Fruit fly (Drosophila melanogaster) whole organism, embryonic: ENCODE measurements around the gene CG12661.

ENCODE experiments used
- Atf-2 ChIP-seq: fragments of 200-800 bp; sonication (Bioruptor generic); optimal IDR thresholded peaks from 2 replicates; lab custom pipeline; 2016; ENCODE audit warnings: missing biosample characterization, missing genetic modification characterization
- Awh ChIP-seq: fragments of 200-800 bp; sonication (Bioruptor generic); IDR thresholded peaks from 2 replicates; pipeline ENCODE4, ENCODE4 v1.3.6; 2022; ENCODE audit warnings: missing biosample characterization, missing genetic modification characterization
- Bgb ChIP-seq: fragments of 200-800 bp; sonication (Bioruptor generic); IDR thresholded peaks from 2 replicates; pipeline ENCODE4 v1.3.6; 2022; ENCODE audit warnings: missing biosample characterization, missing genetic modification characterization; ENCODE audit not compliant: partially characterized antibody
- CG10209 ChIP-seq: fragments of 200-800 bp; sonication (Bioruptor generic); optimal IDR thresholded peaks from 3 replicates; lab custom pipeline; 2017; ENCODE audit warnings: missing biosample characterization, mild to moderate bottlenecking, missing genetic modification characterization, missing genetic modification reagents
- CG13775 ChIP-seq: fragments of 200-800 bp; sonication (Bioruptor generic); optimal IDR thresholded peaks from 3 replicates; lab custom pipeline; 2017; ENCODE audit warnings: missing biosample characterization, mild to moderate bottlenecking, missing genetic modification characterization
- CG14860 ChIP-seq: fragments of 200-800 bp; sonication (Bioruptor generic); IDR thresholded peaks from 3 replicates; pipeline ENCODE4 v1.3.6; 2022; ENCODE audit warnings: missing biosample characterization, missing genetic modification characterization; ENCODE audit not compliant: partially characterized antibody
- CG15479 ChIP-seq: fragments of 200-800 bp; sonication (Bioruptor generic); optimal IDR thresholded peaks from 3 replicates; lab custom pipeline; 2019; ENCODE audit warnings: missing biosample characterization, mild to moderate bottlenecking, missing genetic modification characterization, moderate library complexity
- CG17186 ChIP-seq: fragments of 200-800 bp; sonication (Bioruptor generic); optimal IDR thresholded peaks from 3 replicates; lab custom pipeline; 2017; ENCODE audit warnings: missing biosample characterization, missing genetic modification reagents, missing genetic modification characterization
- CG34422 ChIP-seq: fragments of 200-800 bp; sonication (Bioruptor generic); IDR thresholded peaks from 3 replicates; pipeline ENCODE4 v1.3.6; 2022; ENCODE audit warnings: missing biosample characterization, missing genetic modification characterization
- CG3995 ChIP-seq: fragments of 200-800 bp; sonication (Bioruptor generic); optimal IDR thresholded peaks from 3 replicates; lab custom pipeline; 2016; ENCODE audit warnings: missing biosample characterization, missing genetic modification characterization
- CG6654 ChIP-seq: fragments of 200-800 bp; sonication (Bioruptor generic); optimal IDR thresholded peaks from 2 replicates; lab custom pipeline; 2017; ENCODE audit warnings: missing biosample characterization, mild to moderate bottlenecking, missing genetic modification characterization
- CG6813 ChIP-seq: fragments of 200-800 bp; sonication (Bioruptor generic); optimal IDR thresholded peaks from 2 replicates; lab custom pipeline; 2017; ENCODE audit warnings: missing biosample characterization, missing genetic modification characterization, mild to moderate bottlenecking, moderate library complexity, missing genetic modification reagents
- CG7372 ChIP-seq: fragments of 200-800 bp; sonication (Bioruptor generic); IDR thresholded peaks from 2 replicates; pipeline ENCODE4 v1.3.6; 2022; ENCODE audit warnings: missing biosample characterization, missing genetic modification characterization
- CG7556 ChIP-seq: fragments of 200-800 bp; sonication (Bioruptor generic); optimal IDR thresholded peaks from 2 replicates; lab custom pipeline; 2017; ENCODE audit warnings: missing biosample characterization, mild to moderate bottlenecking, missing genetic modification characterization
- CG8478 ChIP-seq: fragments of >200 bp; optimal IDR thresholded peaks from 2 replicates; lab custom pipeline; 2018
- CG8924 ChIP-seq: fragments of 200-800 bp; optimal IDR thresholded peaks from 3 replicates; lab custom pipeline; 2019; ENCODE audit warnings: missing biosample characterization, mild to moderate bottlenecking, missing genetic modification characterization, moderate library complexity
- CG9215 ChIP-seq: fragments of 200-800 bp; sonication (Bioruptor generic); IDR thresholded peaks from 2 replicates; pipeline ENCODE4 v1.3.6; 2022; ENCODE audit warnings: missing biosample characterization, missing genetic modification characterization
- Dip3 ChIP-seq: fragments of 200-800 bp; sonication (Bioruptor generic); optimal IDR thresholded peaks from 3 replicates; lab custom pipeline; 2016; ENCODE audit warnings: missing biosample characterization, missing genetic modification characterization
- Dll ChIP-seq: fragments of 200-800 bp; sonication (Bioruptor generic); IDR thresholded peaks from 4 replicates; pipeline ENCODE4 v1.3.6; 2022; ENCODE audit warnings: missing biosample characterization, missing genetic modification characterization; ENCODE audit not compliant: partially characterized antibody
- Doc2 ChIP-seq: fragments of 200-800 bp; sonication (Bioruptor generic); IDR thresholded peaks from 2 replicates; pipeline ENCODE4 v1.3.6; 2022; ENCODE audit warnings: missing biosample characterization, missing genetic modification characterization
- Fer3 ChIP-seq: fragments of 200-800 bp; sonication (Bioruptor generic); optimal IDR thresholded peaks from 2 replicates; lab custom pipeline; 2018; ENCODE audit warnings: missing biosample characterization, mild to moderate bottlenecking, missing genetic modification characterization, moderate library complexity
- Meics ChIP-seq: fragments of 200-800 bp; sonication (Bioruptor generic); optimal IDR thresholded peaks from 2 replicates; lab custom pipeline; 2017; ENCODE audit warnings: missing biosample characterization, mild to moderate bottlenecking, missing genetic modification characterization
- Opbp ChIP-seq: fragments of 200-800 bp; sonication (Bioruptor generic); IDR thresholded peaks from 3 replicates; pipeline ENCODE4 v1.3.6; 2022; ENCODE audit warnings: missing biosample characterization, missing genetic modification characterization; ENCODE audit not compliant: partially characterized antibody
- Stat92E ChIP-seq, 3 experiments: fragments of >200 bp in 2 of 3; fragments of 200-800 bp in 1 of 3; sonication (Bioruptor generic) in 1 of 3; optimal IDR thresholded peaks; 2 replicates each; lab custom pipeline; 2017 to 2019; ENCODE audit warnings: missing biosample characterization in 3 of 3, missing genetic modification characterization in 3 of 3, mild to moderate bottlenecking in 1 of 3, moderate library complexity in 1 of 3
- Taf1 ChIP-seq: fragments of 200-800 bp; sonication (Bioruptor generic); IDR thresholded peaks from 2 replicates; pipeline ENCODE4 v1.3.6; 2022; ENCODE audit warnings: missing biosample characterization, missing genetic modification characterization
- Xbp1 ChIP-seq: fragments of 200-800 bp; sonication (Bioruptor generic); optimal IDR thresholded peaks from 3 replicates; lab custom pipeline; 2016; ENCODE audit warnings: missing biosample characterization, mild to moderate bottlenecking, missing genetic modification characterization
- ato ChIP-seq: fragments of 200-800 bp; sonication (Bioruptor generic); IDR thresholded peaks from 2 replicates; pipeline ENCODE4 v1.3.6; 2022; ENCODE audit warnings: missing biosample characterization, missing genetic modification characterization; ENCODE audit not compliant: partially characterized antibody
- bab2 ChIP-seq: fragments of 200-800 bp; sonication (Bioruptor generic); optimal IDR thresholded peaks from 2 replicates; lab custom pipeline; 2016; ENCODE audit warnings: missing biosample characterization, missing genetic modification characterization
- chn ChIP-seq: fragments of 200-800 bp; sonication (Bioruptor generic); optimal IDR thresholded peaks from 2 replicates; lab custom pipeline; 2016; ENCODE audit warnings: missing biosample characterization, missing genetic modification characterization
- crol ChIP-seq: fragments of 200-800 bp; sonication (Bioruptor generic); IDR thresholded peaks from 2 replicates; pipeline ENCODE4 v1.3.6; 2022; ENCODE audit warnings: missing biosample characterization, missing genetic modification characterization
- crp ChIP-seq, 2 experiments: fragments of 200-800 bp; sonication (Bioruptor generic); optimal IDR thresholded peaks; 2 replicates in 1 of 2; 3 replicates in 1 of 2; lab custom pipeline; 2017; ENCODE audit warnings: missing biosample characterization in 2 of 2, missing genetic modification characterization in 2 of 2, mild to moderate bottlenecking in 1 of 2, moderate library complexity in 1 of 2
- cwo ChIP-seq: fragments of 200-800 bp; sonication (Bioruptor generic); optimal IDR thresholded peaks from 3 replicates; lab custom pipeline; 2017; ENCODE audit warnings: missing biosample characterization, missing genetic modification characterization, mild to moderate bottlenecking, moderate library complexity, missing genetic modification reagents
- eve ChIP-seq, 2 experiments: fragments of >200 bp; optimal IDR thresholded peaks; 2 replicates each; lab custom pipeline; 2017; ENCODE audit warnings: missing biosample characterization in 2 of 2, missing genetic modification characterization in 2 of 2
- gce ChIP-seq: fragments of 200-800 bp; sonication (Bioruptor generic); IDR thresholded peaks from 3 replicates; pipeline ENCODE4 v1.3.6; 2022; ENCODE audit warnings: missing biosample characterization, missing genetic modification characterization
- gfzf ChIP-seq: fragments of 200-800 bp; sonication (Bioruptor generic); optimal IDR thresholded peaks from 2 replicates; lab custom pipeline; 2016; ENCODE audit warnings: missing biosample characterization, mild to moderate bottlenecking, missing genetic modification characterization, moderate library complexity
- grn ChIP-seq: fragments of 200-800 bp; sonication (Bioruptor generic); optimal IDR thresholded peaks from 3 replicates; lab custom pipeline; 2017; ENCODE audit warnings: missing biosample characterization, missing genetic modification characterization
- her ChIP-seq: fragments of 200-800 bp; sonication (Bioruptor generic); optimal IDR thresholded peaks from 2 replicates; lab custom pipeline; 2016; ENCODE audit warnings: missing biosample characterization, missing genetic modification characterization
- lbe ChIP-seq: fragments of 200-800 bp; sonication (Bioruptor generic); optimal IDR thresholded peaks from 2 replicates; lab custom pipeline; 2016; ENCODE audit warnings: missing biosample characterization, mild to moderate bottlenecking, missing genetic modification characterization
- mirr ChIP-seq: fragments of 200-800 bp; sonication (Bioruptor generic); optimal IDR thresholded peaks from 3 replicates; lab custom pipeline; 2018; ENCODE audit warnings: missing biosample characterization, mild to moderate bottlenecking, missing genetic modification characterization
- mld ChIP-seq: fragments of 200-800 bp; sonication (Bioruptor generic); IDR thresholded peaks from 3 replicates; pipeline ENCODE4 v1.3.6; 2022; ENCODE audit warnings: missing biosample characterization, missing genetic modification characterization; ENCODE audit not compliant: partially characterized antibody
- oc ChIP-seq: fragments of 200-800 bp; sonication (Bioruptor generic); optimal IDR thresholded peaks from 2 replicates; lab custom pipeline; 2018; ENCODE audit warnings: missing biosample characterization, mild to moderate bottlenecking, missing genetic modification characterization, moderate library complexity
- pb ChIP-seq: fragments of 200-800 bp; sonication (Bioruptor generic); optimal IDR thresholded peaks from 3 replicates; lab custom pipeline; 2016; ENCODE audit warnings: missing biosample characterization, missing genetic modification characterization
- pzg ChIP-seq: fragments of 200-800 bp; sonication (Bioruptor generic); optimal IDR thresholded peaks from 3 replicates; lab custom pipeline; 2018; ENCODE audit warnings: missing biosample characterization, mild to moderate bottlenecking, missing genetic modification characterization, moderate library complexity
- sens ChIP-seq: fragments of 200-800 bp; sonication (Bioruptor generic); peaks from one replicate; lab custom pipeline; 2016; ENCODE audit warnings: missing biosample characterization, missing genetic modification characterization
- sim ChIP-seq: fragments of 200-800 bp; sonication (Bioruptor generic); IDR thresholded peaks from 2 replicates; pipeline ENCODE4 v1.3.6; 2022; ENCODE audit warnings: missing biosample characterization, missing genetic modification characterization
- sisA ChIP-seq: fragments of 200-800 bp; sonication (Bioruptor generic); IDR thresholded peaks from 2 replicates; pipeline ENCODE4 v1.3.6; 2022; ENCODE audit warnings: missing biosample characterization, missing genetic modification characterization
- sob ChIP-seq: fragments of 200-800 bp; sonication (Bioruptor generic); IDR thresholded peaks from 2 replicates; pipeline ENCODE4 v1.3.6; 2022; ENCODE audit warnings: missing biosample characterization, missing genetic modification characterization
- sqz ChIP-seq: fragments of 200-800 bp; sonication (Bioruptor generic); optimal IDR thresholded peaks from 3 replicates; lab custom pipeline; 2018; ENCODE audit warnings: missing biosample characterization, mild to moderate bottlenecking, missing genetic modification characterization
- ssp ChIP-seq: fragments of 200-800 bp; sonication (Bioruptor generic); IDR thresholded peaks from 2 replicates; pipeline ENCODE4 v1.3.6; 2022; ENCODE audit warnings: missing biosample characterization, missing genetic modification characterization
- tap ChIP-seq: fragments of 200-800 bp; optimal IDR thresholded peaks from 3 replicates; lab custom pipeline; 2019; ENCODE audit warnings: missing biosample characterization, mild to moderate bottlenecking, missing genetic modification characterization, moderate library complexity
- vnd ChIP-seq: fragments of 200-800 bp; sonication (Bioruptor generic); IDR thresholded peaks from 3 replicates; pipeline ENCODE4 v1.3.6; 2022; ENCODE audit warnings: missing biosample characterization, missing genetic modification characterization; ENCODE audit not compliant: partially characterized antibody

The CG12661 gene

DNA sequence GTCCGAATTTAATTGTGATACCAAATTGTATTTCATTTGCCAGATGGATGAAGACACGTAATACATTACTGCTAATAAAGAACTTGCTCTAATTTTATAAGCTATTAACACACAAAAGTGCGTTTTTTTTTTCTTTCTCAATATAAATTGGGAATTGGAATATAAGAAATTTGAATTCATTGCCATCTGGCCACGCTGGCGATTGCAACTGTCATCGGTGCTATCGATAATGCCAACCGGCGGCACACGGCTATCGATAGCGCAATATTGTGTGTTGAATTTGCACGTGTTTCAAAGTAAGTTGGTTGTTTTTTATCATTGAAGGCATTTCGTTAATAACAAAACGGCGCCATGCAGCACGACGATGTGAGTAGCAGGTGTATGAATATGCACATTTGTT, 22.0 kb downstream of the CG12661 start, which contains the start of gene Rbm13 (continued):
- TF ChIP-seq CG14860 (GFP tag; lab: Robert Waterston, UW): peak; percentile 16; the same call in 1 of the 3 replicates
- peak; percentile 24 for TF ChIP-seq sens (GFP tag; lab: Kevin White, UChicago)
- no peak for TF ChIP-seq CG13775
- no peak for TF ChIP-seq CG6654
- no peak for TF ChIP-seq CG8478 (lab: Kevin White, UChicago)
- TF ChIP-seq mld (GFP tag; lab: Robert Waterston, UW): no peak
- TF ChIP-seq CG7372 (GFP tag; lab: Robert Waterston, UW): no peak
- TF ChIP-seq Xbp1 (GFP tag; lab: Kevin White, UChicago): no peak
- peak; percentile 23 for TF ChIP-seq cwo (GFP tag; lab: Kevin White, UChicago)
- TF ChIP-seq Opbp (GFP tag; lab: Robert Waterston, UW): peak; percentile 46; the same call in 1 of the 3 replicates
- TF ChIP-seq Awh: no peak
- TF ChIP-seq grn (GFP tag; lab: Kevin White, UChicago): no peak
- TF ChIP-seq crol (GFP tag; lab: Robert Waterston, UW): no peak
- TF ChIP-seq Bgb (GFP tag; lab: Robert Waterston, UW): peak; percentile 79
- TF ChIP-seq sim: no peak
- no peak for TF ChIP-seq lbe (GFP tag; lab: Kevin White, UChicago)
- TF ChIP-seq Fer3 (tag; lab: Kevin White, UChicago): no peak
- no peak for TF ChIP-seq Dip3 (GFP tag; lab: Kevin White, UChicago)
- peak; percentile 78 for TF ChIP-seq ato (GFP tag; lab: Robert Waterston, UW)
- peak; percentile 34 for TF ChIP-seq gfzf (GFP tag; lab: Kevin White, UChicago)
- TF ChIP-seq Atf-2 (GFP tag; lab: Kevin White, UChicago): no peak
- TF ChIP-seq crp (GFP tag; optimal IDR thresholded peaks at IDR 0.05; lab: Kevin White, UChicago): peak in 1 of 2 experiments; percentile 69
- TF ChIP-seq CG10209 (GFP tag; lab: Kevin White, UChicago): no peak
- TF ChIP-seq sob (GFP tag; lab: Robert Waterston, UW): no peak
- TF ChIP-seq CG15479 (GFP tag; lab: Kevin White, UChicago): peak; percentile 48
- no peak for TF ChIP-seq tap
- peak; percentile 70; the same call in 3 of the 4 replicates for TF ChIP-seq Dll (GFP tag; lab: Robert Waterston, UW)
- TF ChIP-seq CG34422 (GFP tag; lab: Robert Waterston, UW): peak; percentile 48; the same call in 1 of the 3 replicates
- TF ChIP-seq pb (GFP tag; lab: Kevin White, UChicago): no peak
- TF ChIP-seq pzg (GFP tag; lab: Kevin White, UChicago): peak; percentile 56
- TF ChIP-seq CG3995 (GFP tag; lab: Kevin White, UChicago): peak; percentile 77
- TF ChIP-seq oc (tag; lab: Kevin White, UChicago): no peak
- TF ChIP-seq sqz (GFP tag; lab: Kevin White, UChicago): no peak
- TF ChIP-seq CG6813 (GFP tag; lab: Kevin White, UChicago): no peak
- no peak for TF ChIP-seq CG17186 (GFP tag; lab: Kevin White, UChicago)

DNA sequence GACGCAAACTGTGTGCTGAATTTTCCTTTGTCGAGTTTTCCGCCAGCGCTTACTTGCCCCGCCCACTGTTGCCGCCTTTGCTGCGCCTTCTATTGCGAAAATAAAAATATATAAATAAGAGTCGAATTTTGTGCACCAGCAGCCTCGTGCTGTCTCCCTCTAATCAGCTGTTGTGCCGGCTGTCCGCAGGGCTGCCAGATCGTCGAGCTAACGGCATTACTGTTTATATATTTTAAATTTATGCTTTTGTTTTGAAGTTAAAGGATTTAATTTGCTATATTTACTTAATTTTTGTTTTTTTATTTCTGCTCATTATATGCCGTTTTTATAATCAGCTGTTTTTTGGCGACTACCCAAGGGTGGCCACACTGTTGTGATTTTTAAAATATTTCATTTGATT, 23.4 kb downstream of the CG12661 start, which contains the start of gene Uros1:
Gene Uros1 (minus strand): TSS at position 171 of the 400 bp plus-strand sequence.
- no peak for TF ChIP-seq gce
- TF ChIP-seq CG7556 (GFP tag; lab: Kevin White, UChicago): no peak
- no peak for TF ChIP-seq Doc2 (GFP tag; lab: Robert Waterston, UW)
- no peak for TF ChIP-seq Atf-2 (GFP tag; lab: Kevin White, UChicago)
- TF ChIP-seq CG9215 (GFP tag; lab: Robert Waterston, UW): no peak
- no peak for TF ChIP-seq Stat92E (GFP tag; optimal IDR thresholded peaks at IDR 0.05; lab: Kevin White, UChicago)
- peak; percentile 17 for TF ChIP-seq bab2 (GFP tag; lab: Kevin White, UChicago)
- peak; percentile 1 for TF ChIP-seq Meics (GFP tag; lab: Kevin White, UChicago)
- TF ChIP-seq vnd: no peak
- peak; percentile 12 for TF ChIP-seq chn
- TF ChIP-seq ssp (GFP tag; lab: Robert Waterston, UW): peak; percentile 40
- TF ChIP-seq her (GFP tag; lab: Kevin White, UChicago): no peak
- no peak for TF ChIP-seq mirr (GFP tag; lab: Kevin White, UChicago)
- peak; percentile 12; the same call in 1 of the 2 replicates for TF ChIP-seq sisA (GFP tag; lab: Robert Waterston, UW)
- no peak for TF ChIP-seq Taf1 (GFP tag; lab: Robert Waterston, UW)
- TF ChIP-seq eve (GFP tag; optimal IDR thresholded peaks at IDR 0.05; lab: Kevin White, UChicago): no peak
- TF ChIP-seq CG8924: no peak
